Worm (Caenorhabditis elegans) whole organism, dauer: Measurements from ENCODE around the gene Y37D8A.16.

Experiments
- unc-62 ChIP-seq: sonication (generic microtip); optimal IDR thresholded peaks from 2 replicates; lab custom pipeline; 2017; ENCODE audit warnings: missing biosample characterization, missing genetic modification reagents, missing genetic modification characterization

Y37D8A.16 gene

ce11 chrIII:12918575-12918974 is at the start of gene Y37D8A.16:
Y37D8A.16 (minus strand) TSS chrIII:12918675.
- TF ChIP-seq unc-62 (GFP tag; lab: Kevin White, UChicago), result no peak

DNA sequence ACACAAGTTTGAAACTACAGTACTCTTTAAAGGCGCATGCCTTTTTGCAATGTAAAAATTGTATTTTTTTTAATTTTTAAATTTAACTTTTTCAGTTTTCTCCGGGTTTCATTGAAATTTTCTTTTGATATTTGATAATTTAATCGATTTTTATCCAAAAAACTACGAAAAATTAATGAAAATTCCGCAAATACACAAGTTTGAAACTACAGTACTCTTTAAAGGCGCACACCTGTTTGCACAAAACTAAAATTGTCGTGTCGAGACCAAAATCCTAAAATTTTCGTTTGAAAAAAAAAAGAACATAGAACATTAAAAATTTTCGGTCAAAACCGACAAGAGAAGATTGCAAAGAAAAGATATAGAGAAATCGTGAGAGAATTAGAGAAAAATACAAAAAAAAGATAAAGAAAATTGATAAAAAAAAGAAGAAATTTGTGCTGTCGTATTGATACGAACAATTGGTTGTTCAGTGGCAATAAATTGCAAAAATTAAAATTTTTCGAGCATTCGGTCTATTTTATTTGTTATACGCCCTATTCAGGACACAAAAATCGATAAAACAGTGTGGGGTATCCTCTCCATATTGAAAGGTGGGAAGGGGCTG is 49.1 kb upstream of the Y37D8A.16 start:
- no peak for TF ChIP-seq unc-62 (GFP tag; lab: Kevin White, UChicago)

DNA sequence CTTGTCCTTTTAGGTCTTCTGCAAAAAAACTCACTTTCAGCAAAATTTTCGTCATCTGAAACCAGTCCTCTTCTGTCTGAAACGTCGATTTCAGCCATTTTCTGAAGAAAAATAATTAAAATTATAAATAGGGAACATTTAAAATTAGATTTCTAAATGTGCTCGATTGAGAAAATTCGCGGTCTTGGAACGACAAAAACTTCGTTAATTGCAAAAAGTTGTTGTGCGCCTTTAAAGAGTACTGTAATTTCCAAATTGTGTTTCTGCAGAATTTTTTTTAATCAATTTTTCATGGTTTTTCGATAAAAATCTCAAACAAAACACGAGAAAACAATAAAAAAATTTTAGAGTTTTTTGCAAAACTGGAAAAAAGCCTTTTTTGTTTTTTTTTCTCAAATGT is 48.4 kb upstream of the Y37D8A.16 start, which contains the start of gene ttm-1:
TSS of gene ttm-1 (minus strand) at position 101 of the 400 bp plus-strand sequence.
- no peak for TF ChIP-seq unc-62 (GFP tag; lab: Kevin White, UChicago)

DNA sequence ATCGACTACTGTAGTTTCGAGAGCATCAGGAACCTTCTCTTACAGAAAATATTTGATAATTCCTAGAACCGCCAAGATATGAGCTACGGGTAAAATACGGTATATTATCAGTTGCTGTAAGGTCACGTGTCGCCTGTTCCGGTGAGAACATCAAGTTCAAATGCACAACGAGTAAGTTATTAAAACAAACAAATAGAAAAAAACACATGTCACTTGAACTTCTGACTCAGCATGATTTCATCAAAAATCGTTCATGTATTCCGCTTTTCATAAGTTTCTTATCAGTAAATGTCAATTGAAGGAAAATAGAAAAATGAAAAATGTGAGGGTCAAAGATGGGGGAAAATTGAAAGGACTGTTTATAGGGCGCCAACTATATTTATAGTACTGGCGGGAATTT is 42.2 kb upstream of the Y37D8A.16 start:
- TF ChIP-seq unc-62 (GFP tag; lab: Kevin White, UChicago), result no peak

DNA sequence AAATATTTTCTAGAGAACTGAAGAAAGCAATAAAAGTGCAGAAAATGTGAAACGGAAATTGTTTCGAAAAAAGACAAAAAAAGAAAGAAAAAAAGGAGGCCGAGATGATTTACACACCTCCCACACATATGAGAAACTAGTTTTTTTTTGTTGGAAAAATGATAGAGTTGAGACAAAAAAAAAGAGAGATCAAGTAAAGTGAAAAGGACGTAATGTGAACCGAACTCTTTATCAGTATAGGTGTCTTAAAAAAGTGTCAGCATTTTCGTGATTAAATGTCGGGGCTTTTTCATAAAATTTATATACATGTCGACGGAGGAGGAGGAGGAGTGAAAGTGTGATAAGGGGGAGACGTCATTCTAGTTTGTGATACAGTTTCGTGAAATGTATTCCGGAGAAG is 40.8 kb upstream of the Y37D8A.16 start:
- TF ChIP-seq unc-62 (GFP tag; lab: Kevin White, UChicago), result no peak

DNA sequence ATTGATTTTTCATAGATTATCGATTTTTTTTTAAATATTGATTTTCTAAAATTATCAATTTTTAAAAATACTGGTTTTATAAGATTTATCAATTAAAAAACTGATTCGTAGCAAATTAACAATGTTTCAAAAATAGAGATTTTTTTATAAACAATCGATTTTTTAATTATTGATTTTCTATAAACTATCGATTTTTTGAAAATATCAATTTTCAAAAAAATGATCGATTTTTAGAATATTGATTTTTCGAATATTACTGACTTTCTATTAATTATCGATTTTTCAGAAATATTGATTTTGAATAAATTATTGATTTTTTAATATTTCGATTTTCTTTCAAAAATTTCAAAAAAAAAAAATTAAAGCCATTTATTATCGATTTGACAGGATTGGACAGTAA is 34.1 kb upstream of the Y37D8A.16 start:
- no peak for TF ChIP-seq unc-62 (GFP tag; lab: Kevin White, UChicago)

- no peak for TF ChIP-seq unc-62 (GFP tag; lab: Kevin White, UChicago)
Observed at ce11 chrIII:12951362-12952228, 33.1 kb upstream of the Y37D8A.16 start, which contains the start of gene Y39E4A.1. Y39E4A.1 (plus strand) TSS chrIII:12951412.

- no peak for TF ChIP-seq unc-62 (GFP tag; lab: Kevin White, UChicago)
Observed at ce11 chrIII:12945072-12945471, 26.6 kb upstream of the Y37D8A.16 start.

ce11 chrIII:12944064-12944463 is 25.6 kb upstream of the Y37D8A.16 start:
- TF ChIP-seq unc-62 (GFP tag; lab: Kevin White, UChicago), result no peak

DNA sequence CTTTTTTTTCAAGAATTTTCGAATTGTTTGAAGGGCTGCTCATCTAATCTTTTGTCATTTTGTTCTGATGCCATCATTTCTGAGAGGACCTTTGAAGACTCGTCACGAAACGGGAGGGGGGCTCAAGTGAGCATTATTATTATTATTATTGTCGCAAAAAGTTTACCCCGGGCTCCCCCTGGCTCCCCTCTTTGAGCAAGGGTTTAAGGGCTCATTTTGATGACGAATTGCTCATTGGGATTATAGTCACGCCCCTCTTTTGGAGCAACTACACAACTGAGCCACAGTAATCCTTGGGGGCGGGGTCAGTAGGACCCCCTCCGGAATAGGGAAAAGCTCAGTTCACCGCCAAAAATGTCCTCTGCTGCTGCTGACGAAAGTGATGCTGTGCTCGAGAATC is 23.8 kb upstream of the Y37D8A.16 start, which contains the start of gene unc-25:
TSS of gene unc-25 (plus strand) at position 345 of the 400 bp plus-strand sequence.
- no peak for TF ChIP-seq unc-62 (GFP tag; lab: Kevin White, UChicago)

ce11 chrIII:12934417-12934816 is 15.9 kb upstream of the Y37D8A.16 start, which contains the start of gene epg-3:
epg-3 (plus strand) TSS chrIII:12934717.
- no peak for TF ChIP-seq unc-62 (GFP tag; lab: Kevin White, UChicago)

ce11 chrIII:12932776-12933175 is 14.3 kb upstream of the Y37D8A.16 start:
- no peak for TF ChIP-seq unc-62 (GFP tag; lab: Kevin White, UChicago)

ce11 chrIII:12931786-12932427 is 13.4 kb upstream of the Y37D8A.16 start, which contains the start of gene rbm-7:
rbm-7 (minus strand) TSS chrIII:12931867.
- TF ChIP-seq unc-62 (GFP tag; lab: Kevin White, UChicago), result no peak

ce11 chrIII:12931108-12931507 is 12.6 kb upstream of the Y37D8A.16 start:
- TF ChIP-seq unc-62 (GFP tag; lab: Kevin White, UChicago), result no peak

- no peak for TF ChIP-seq unc-62 (GFP tag; lab: Kevin White, UChicago)
Observed at ce11 chrIII:12929573-12929972, 11.1 kb upstream of the Y37D8A.16 start, which contains the start of gene Y37D8A.19. Y37D8A.19 (plus strand) TSS chrIII:12929873.
